Worm (Caenorhabditis elegans): ENCODE results near the gene sup-12.

Gene sup-12

DNA sequence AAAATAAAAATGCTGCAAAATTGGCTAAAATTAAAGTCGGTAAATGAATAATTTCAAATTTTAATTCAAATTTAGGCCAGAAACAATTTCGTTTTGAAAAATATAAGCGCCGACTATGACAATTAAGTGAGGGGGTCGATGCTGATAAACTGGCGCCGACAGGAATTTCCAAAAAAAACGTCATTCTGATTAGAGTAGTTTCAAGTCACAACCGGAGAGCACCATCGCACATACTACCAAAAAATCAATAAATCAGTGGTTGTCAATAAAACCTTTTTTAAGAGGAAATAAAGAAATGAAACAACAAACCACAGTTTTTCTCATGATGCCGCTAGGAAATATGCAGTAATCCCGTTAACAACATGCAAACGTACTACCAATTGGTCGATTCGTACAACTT is 44.6 kb downstream of the sup-12 start (continued):
- TF ChIP-seq mdt-29 (GFP tag; IDR thresholded peaks at IDR 0.05) = no peak
- TF ChIP-seq nhr-28 (tag; optimal IDR thresholded peaks at IDR 0.05) = peak; percentile 40
- peak; percentile 37 for TF ChIP-seq dve-1 (tag; optimal IDR thresholded peaks at IDR 0.05; ENCODE audit: insufficient read depth)
- TF ChIP-seq pqm-1 (tag; optimal IDR thresholded peaks at IDR 0.05) = peak; percentile 65
- TF ChIP-seq ztf-11 (tag; optimal IDR thresholded peaks at IDR 0.05) = no peak

DNA sequence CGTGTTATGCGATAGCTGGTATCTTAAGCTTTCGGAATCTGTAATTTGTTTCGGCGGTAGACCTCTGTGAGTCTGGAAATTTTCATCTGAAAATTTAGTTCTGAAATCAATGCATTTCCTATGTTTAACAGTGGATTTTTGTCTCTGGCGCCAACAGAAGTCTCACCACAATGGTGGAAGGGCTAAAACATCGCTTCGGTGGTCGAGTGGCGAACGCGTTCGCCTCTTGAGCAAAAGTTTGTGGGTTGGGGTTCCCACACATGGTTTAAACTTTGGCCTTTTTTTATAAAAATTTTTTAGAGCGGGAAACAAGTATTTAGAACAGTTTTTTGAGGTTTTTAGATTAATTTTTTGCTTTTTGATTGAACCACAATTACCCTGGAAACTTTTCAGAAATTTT is 45.4 kb downstream of the sup-12 start:
- TF ChIP-seq unc-39 (tag; optimal IDR thresholded peaks at IDR 0.05) = no peak
- no peak for TF ChIP-seq gei-8 (GFP tag; optimal IDR thresholded peaks at IDR 0.05)
- TF ChIP-seq mdt-29 (GFP tag; IDR thresholded peaks at IDR 0.05) = no peak
- no peak for TF ChIP-seq F10B5.3 (tag; optimal IDR thresholded peaks at IDR 0.05)
- no peak for TF ChIP-seq nhr-11 (tag; optimal IDR thresholded peaks at IDR 0.05)
- no peak for TF ChIP-seq saeg-2 (GFP tag; IDR thresholded peaks at IDR 0.05)
- no peak for TF ChIP-seq lim-7 (GFP tag; IDR thresholded peaks at IDR 0.05)
- no peak for TF ChIP-seq pha-4 (GFP tag; IDR thresholded peaks at IDR 0.05)
- no peak for TF ChIP-seq pha-4 (tag; optimal IDR thresholded peaks at IDR 0.05)
- no peak for TF ChIP-seq ztf-7 (tag; optimal IDR thresholded peaks at IDR 0.05)
- TF ChIP-seq snpc-4 (tag; optimal IDR thresholded peaks at IDR 0.05) = no peak

DNA sequence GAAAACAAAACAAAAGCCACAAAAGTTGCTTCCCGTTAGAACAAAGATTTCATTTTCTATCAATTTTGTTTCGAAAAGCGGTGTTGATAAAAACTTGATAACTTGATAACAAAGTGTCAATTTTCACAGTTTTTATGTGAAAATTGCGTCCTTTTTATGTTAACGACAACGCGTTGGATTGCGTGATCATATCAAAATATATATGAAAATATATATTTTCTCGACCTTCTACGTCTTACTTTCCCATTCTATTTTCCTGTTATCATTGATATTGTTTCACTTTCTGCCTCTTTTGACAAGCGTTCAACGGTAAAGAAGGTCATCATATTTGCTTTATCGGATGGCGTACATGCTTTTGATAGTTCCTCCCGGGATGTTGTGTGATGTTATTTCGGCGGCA is 48.4 kb downstream of the sup-12 start:
- TF ChIP-seq unc-39 (tag; optimal IDR thresholded peaks at IDR 0.05) (no peak), ZK337.2 (GFP tag; IDR thresholded peaks at IDR 0.05) (no peak), T26A8.4 (GFP tag; IDR thresholded peaks at IDR 0.05) (no peak), ama-1 (optimal IDR thresholded peaks at IDR 0.05) (no peak), spr-3 (GFP tag; optimal IDR thresholded peaks at IDR 0.05) (no peak), F26F4.8 (GFP tag; conservative IDR thresholded peaks at IDR 0.05) (no peak), attf-4 (tag; optimal IDR thresholded peaks at IDR 0.05) (no peak), hlh-11 (tag; optimal IDR thresholded peaks at IDR 0.05) (peak; percentile 48), madf-5 (GFP tag; IDR thresholded peaks at IDR 0.05) (no peak), php-3 (GFP tag; IDR thresholded peaks at IDR 0.05) (peak; percentile 94), nhr-237 (tag; optimal IDR thresholded peaks at IDR 0.05) (no peak), unc-62 (GFP tag; optimal IDR thresholded peaks at IDR 0.05 in 1 of 2) (peak in 1 of 2 experiments; percentile 85), unc-62 (tag; optimal IDR thresholded peaks at IDR 0.05) (no peak), lin-13 (GFP tag; optimal IDR thresholded peaks at IDR 0.05) (no peak), mep-1 (tag; optimal IDR thresholded peaks at IDR 0.05) (no peak), dve-1 (tag; optimal IDR thresholded peaks at IDR 0.05; ENCODE audit: insufficient read depth) (peak; percentile 82), hlh-30 (tag; optimal IDR thresholded peaks at IDR 0.05; ENCODE audit: insufficient read depth) (no peak), zfp-2 (tag; optimal IDR thresholded peaks at IDR 0.05) (no peak), daf-12 (tag; optimal IDR thresholded peaks at IDR 0.05) (no peak), cey-2 (tag; optimal IDR thresholded peaks at IDR 0.05; ENCODE audit: borderline replicate concordance, insufficient read depth) (no peak), lin-39 (tag; optimal IDR thresholded peaks at IDR 0.05) (no peak), lim-7 (GFP tag; IDR thresholded peaks at IDR 0.05) (no peak), daf-8 (GFP tag; IDR thresholded peaks at IDR 0.05) (no peak), ztf-7 (tag; optimal IDR thresholded peaks at IDR 0.05) (no peak), jun-1 (tag; optimal IDR thresholded peaks at IDR 0.05) (no peak), lin-15B (tag; optimal IDR thresholded peaks at IDR 0.05) (no peak), nhr-25 (tag; optimal IDR thresholded peaks at IDR 0.05; ENCODE audit: borderline replicate concordance, insufficient read depth) (no peak), F37D6.2 (tag; optimal IDR thresholded peaks at IDR 0.05) (no peak), egl-43 (GFP tag; IDR thresholded peaks at IDR 0.05) (no peak), lin-38 (GFP tag; IDR thresholded peaks at IDR 0.05) (no peak), ceh-44 (GFP tag; IDR thresholded peaks at IDR 0.05) (no peak), nhr-11 (tag; optimal IDR thresholded peaks at IDR 0.05) (no peak), ceh-62 (tag; optimal IDR thresholded peaks at IDR 0.05) (no peak), mdl-1 (tag; optimal IDR thresholded peaks at IDR 0.05) (no peak), duxl-1 (tag; optimal IDR thresholded peaks at IDR 0.05; ENCODE audit: poor library complexity) (no peak), dmd-6 (GFP tag; IDR thresholded peaks at IDR 0.05) (peak; percentile 52), daf-16 (GFP tag; optimal IDR thresholded peaks at IDR 0.05) (no peak), daf-16 (tag; optimal IDR thresholded peaks at IDR 0.05) (peak; percentile 61), R02D3.7 (tag; optimal IDR thresholded peaks at IDR 0.05) (no peak), pha-4 (GFP tag; IDR thresholded peaks at IDR 0.05) (no peak), pha-4 (tag; optimal IDR thresholded peaks at IDR 0.05) (no peak)
